Fruit fly (Drosophila melanogaster) whole organism, prepupa: ENCODE data around the gene alpha-Est6.

Experiments used
- Blimp-1 ChIP-seq: fragments of 200-800 bp; sonication (Bioruptor generic); optimal IDR thresholded peaks from 3 replicates; lab custom pipeline; 2017; ENCODE audit warnings: missing biosample characterization, missing genetic modification characterization, mild to moderate bottlenecking, moderate library complexity, missing genetic modification reagents
- CG3032 ChIP-seq: fragments of 200-800 bp; optimal IDR thresholded peaks from 2 replicates; lab custom pipeline; 2019; ENCODE audit warnings: missing biosample characterization, mild to moderate bottlenecking, missing genetic modification characterization, moderate library complexity
- CG34406 ChIP-seq: fragments of 200-800 bp; sonication (Bioruptor generic); optimal IDR thresholded peaks from 3 replicates; lab custom pipeline; 2016; ENCODE audit warnings: missing biosample characterization, missing genetic modification characterization
- CG3919 ChIP-seq: fragments of 200-800 bp; sonication (Bioruptor generic); optimal IDR thresholded peaks from 3 replicates; lab custom pipeline; 2016; ENCODE audit warnings: missing biosample characterization, missing genetic modification characterization
- CG9139 ChIP-seq: fragments of 200-800 bp; sonication (Bioruptor generic); optimal IDR thresholded peaks from 3 replicates; lab custom pipeline; 2017; ENCODE audit warnings: missing biosample characterization, mild to moderate bottlenecking, missing genetic modification characterization
- Eip78C ChIP-seq: fragments of 200-800 bp; sonication (Bioruptor generic); peaks from one replicate; lab custom pipeline; 2016; ENCODE audit warnings: missing biosample characterization, missing genetic modification characterization
- Met ChIP-seq: fragments of 200-800 bp; sonication (Bioruptor generic); optimal IDR thresholded peaks from 3 replicates; lab custom pipeline; 2016; ENCODE audit warnings: missing biosample characterization, missing genetic modification characterization
- esn ChIP-seq: fragments of 200-800 bp; sonication (Bioruptor generic); optimal IDR thresholded peaks from 2 replicates; lab custom pipeline; 2016; ENCODE audit warnings: missing biosample characterization, mild to moderate bottlenecking, missing genetic modification characterization, moderate library complexity
- fd59A ChIP-seq: fragments of 200-800 bp; sonication (Bioruptor generic); optimal IDR thresholded peaks from 2 replicates; lab custom pipeline; 2017; ENCODE audit warnings: missing biosample characterization, mild to moderate bottlenecking, missing genetic modification characterization, missing genetic modification reagents
- fd85E ChIP-seq: fragments of 200-800 bp; sonication (Bioruptor generic); optimal IDR thresholded peaks from 3 replicates; lab custom pipeline; 2016; ENCODE audit warnings: missing biosample characterization, missing genetic modification characterization
- pdm3 ChIP-seq: fragments of 200-800 bp; sonication (Bioruptor generic); optimal IDR thresholded peaks from 3 replicates; lab custom pipeline; 2016; ENCODE audit warnings: missing biosample characterization, missing genetic modification characterization
- vri ChIP-seq: fragments of 200-800 bp; sonication (Bioruptor generic); optimal IDR thresholded peaks from 3 replicates; lab custom pipeline; 2016; ENCODE audit warnings: missing biosample characterization, mild to moderate bottlenecking, missing genetic modification characterization

- no peak for TF ChIP-seq vri
- no peak for TF ChIP-seq CG3032 (tag; lab: Kevin White, UChicago)
- no peak for TF ChIP-seq CG9139 (GFP tag; lab: Kevin White, UChicago)
- no peak for TF ChIP-seq Blimp-1 (GFP tag; lab: Kevin White, UChicago)
- TF ChIP-seq Eip78C (GFP tag; lab: Kevin White, UChicago): no peak
- TF ChIP-seq CG3919 (GFP tag; lab: Kevin White, UChicago): no peak
- TF ChIP-seq esn (GFP tag; lab: Kevin White, UChicago): no peak
- TF ChIP-seq pdm3 (GFP tag; lab: Kevin White, UChicago): no peak
- no peak for TF ChIP-seq fd59A (GFP tag; lab: Kevin White, UChicago)
- no peak for TF ChIP-seq CG34406 (GFP tag; lab: Kevin White, UChicago)
- no peak for TF ChIP-seq Met
- no peak for TF ChIP-seq fd85E (GFP tag; lab: Kevin White, UChicago)
These were observed 9.2 kb downstream of the alpha-Est6 start, which contains the start of gene Ubc84D for dm6 chr3R:7519356-7519755.
